Worm (Caenorhabditis elegans): Measurements from ENCODE around the gene C01C4.3.

DNA sequence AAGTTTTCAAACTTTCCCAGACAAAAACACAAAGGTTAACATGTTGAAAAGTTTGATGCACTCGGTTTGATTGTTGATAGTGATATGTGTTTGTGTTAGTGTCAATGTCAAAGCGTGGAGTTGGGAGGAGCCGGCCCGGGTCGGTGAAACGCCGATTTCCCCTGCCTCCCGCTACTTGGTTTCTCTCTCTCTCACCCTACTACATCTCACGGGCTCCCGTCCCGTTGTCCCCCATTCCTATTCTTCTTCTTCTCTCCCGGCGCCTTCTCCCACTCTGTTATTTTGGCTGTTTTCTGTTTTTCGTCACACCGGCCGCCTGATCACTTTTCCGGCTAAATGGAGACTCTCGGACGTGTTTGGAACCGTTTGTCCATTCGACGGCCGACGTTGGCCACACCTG lies 9.6 kb downstream of the C01C4.3 start:
- no peak for TF ChIP-seq aly-2 (tag; optimal IDR thresholded peaks at IDR 0.05)
- no peak for TF ChIP-seq skn-1 (tag; optimal IDR thresholded peaks at IDR 0.05)
- TF ChIP-seq alr-1 (tag; optimal IDR thresholded peaks at IDR 0.05; ENCODE audit: borderline replicate concordance), result no peak
- TF ChIP-seq ztf-4 (tag; optimal IDR thresholded peaks at IDR 0.05), result no peak
- no peak for TF ChIP-seq nhr-76 (tag; optimal IDR thresholded peaks at IDR 0.05)
- no peak for TF ChIP-seq sox-4 (tag; optimal IDR thresholded peaks at IDR 0.05)
- no peak for TF ChIP-seq hlh-17 (GFP tag; optimal IDR thresholded peaks at IDR 0.05; ENCODE audit: borderline replicate concordance)
- no peak for TF ChIP-seq grh-1 (GFP tag; IDR thresholded peaks at IDR 0.05)
- TF ChIP-seq lin-14 (GFP tag; optimal IDR thresholded peaks at IDR 0.05), result peak; percentile 37
- no peak for TF ChIP-seq jun-1 (tag; optimal IDR thresholded peaks at IDR 0.05)
